Worm (Caenorhabditis elegans) whole organism, late embryonic: ENCODE measurements around the gene clc-1.

Source experiments
- ama-1 ChIP-seq: fragments of 150-350 bp; optimal IDR thresholded peaks from 2 replicates; lab custom pipeline; 2014
- ceh-31 ChIP-seq: sonication (generic microtip); optimal IDR thresholded peaks from 2 replicates; lab custom pipeline; 2016; ENCODE audit warnings: missing genetic modification characterization, missing compliant biosample characterization
- ceh-34 ChIP-seq: sonication (generic microtip); optimal IDR thresholded peaks from 2 replicates; lab custom pipeline; 2016; ENCODE audit warnings: mild to moderate bottlenecking, missing genetic modification characterization, missing compliant biosample characterization
- ceh-9 ChIP-seq: sonication (generic microtip); optimal IDR thresholded peaks from 2 replicates; lab custom pipeline; 2016; ENCODE audit warnings: mild to moderate bottlenecking, missing genetic modification characterization, inconsistent platforms, missing compliant biosample characterization
- hlh-15 ChIP-seq: sonication (generic microtip); optimal IDR thresholded peaks from 2 replicates; lab custom pipeline; 2016; ENCODE audit warnings: missing genetic modification characterization, missing compliant biosample characterization
- madf-2 ChIP-seq: sonication (generic microtip); optimal IDR thresholded peaks from 2 replicates; lab custom pipeline; 2017; ENCODE audit warnings: missing genetic modification characterization, missing compliant biosample characterization
- pag-3 ChIP-seq: sonication (generic microtip); optimal IDR thresholded peaks from 2 replicates; lab custom pipeline; 2016; ENCODE audit warnings: missing compliant biosample characterization, missing genetic modification characterization, borderline replicate concordance
- pax-1 ChIP-seq: fragments of 150-350 bp; optimal IDR thresholded peaks from 2 replicates; lab custom pipeline; 2014; ENCODE audit warnings: missing biosample characterization, missing genetic modification characterization
- unc-86 ChIP-seq: sonication (generic microtip); optimal IDR thresholded peaks from 2 replicates; lab custom pipeline; 2016; ENCODE audit warnings: missing genetic modification characterization, missing compliant biosample characterization

- TF ChIP-seq ceh-9 (tag; lab: Kevin White, UChicago) (no peak), hlh-15 (tag; lab: Kevin White, UChicago) (no peak), pax-1 (no peak), ama-1 (lab: Kevin White, UChicago) (no peak), madf-2 (tag; lab: Kevin White, UChicago) (no peak), ceh-31 (no peak), pag-3 (tag; lab: Kevin White, UChicago) (no peak), unc-86 (tag; lab: Kevin White, UChicago) (no peak), ceh-34 (tag; lab: Kevin White, UChicago) (no peak)
Observed at ce11 chrX:11007393-11007792, 39.9 kb upstream of the clc-1 start.
